Worm (Caenorhabditis elegans) whole organism, L4 larva: Measurements from ENCODE around the gene gas-1.

Experiments used
- Y75B8A.6 ChIP-seq: fragments of 200-800 bp; sonication (Bioruptor generic); IDR thresholded peaks from 2 replicates; pipeline ENCODE4 v1.3.6; 2022; ENCODE audit warnings: missing genetic modification reagents, missing genetic modification characterization, missing compliant biosample characterization
- dmd-6 ChIP-seq: fragments of 200-800 bp; sonication (Bioruptor generic); IDR thresholded peaks from 2 replicates; pipeline ENCODE4 v1.3.6; 2022; ENCODE audit warnings: missing genetic modification reagents, missing genetic modification characterization, missing compliant biosample characterization
- lin-1 ChIP-seq: fragments of 200-800 bp; sonication (Bioruptor generic); IDR thresholded peaks from 2 replicates; pipeline ENCODE4 v1.3.6; 2022; ENCODE audit warnings: missing genetic modification reagents, missing genetic modification characterization, missing compliant biosample characterization
- lsy-2 ChIP-seq, 2 experiments: fragments of 150-350 bp in 1 of 2; sonication (generic microtip) in 1 of 2; optimal IDR thresholded peaks; 2 replicates each; lab custom pipeline; 2014 to 2017; ENCODE audit warnings: missing biosample characterization in 2 of 2, missing genetic modification characterization in 2 of 2
- nhr-76 ChIP-seq: fragments of 150-350 bp; optimal IDR thresholded peaks from 2 replicates; lab custom pipeline; 2014; ENCODE audit warnings: missing biosample characterization, missing genetic modification characterization
- pha-4 ChIP-seq, 2 experiments: fragments of 150-350 bp in 1 of 2; fragments of 200-800 bp in 1 of 2; sonication (Bioruptor generic) in 1 of 2; IDR thresholded peaks in 1 of 2; optimal IDR thresholded peaks in 1 of 2; 2 replicates each; pipeline versions ENCODE4 v1.3.6 to Lab custom; 2014 to 2022; ENCODE audit warnings: missing genetic modification characterization in 2 of 2, missing genetic modification reagents in 2 of 2, missing biosample characterization in 1 of 2, missing compliant biosample characterization in 1 of 2
- unc-130 ChIP-seq: sonication (generic microtip); optimal IDR thresholded peaks from 2 replicates; lab custom pipeline; 2016; ENCODE audit warnings: missing genetic modification reagents, missing genetic modification characterization, missing compliant biosample characterization
- ztf-11 ChIP-seq: fragments of 150-350 bp; optimal IDR thresholded peaks from 2 replicates; lab custom pipeline; 2014; ENCODE audit warnings: missing biosample characterization, missing genetic modification characterization

DNA sequence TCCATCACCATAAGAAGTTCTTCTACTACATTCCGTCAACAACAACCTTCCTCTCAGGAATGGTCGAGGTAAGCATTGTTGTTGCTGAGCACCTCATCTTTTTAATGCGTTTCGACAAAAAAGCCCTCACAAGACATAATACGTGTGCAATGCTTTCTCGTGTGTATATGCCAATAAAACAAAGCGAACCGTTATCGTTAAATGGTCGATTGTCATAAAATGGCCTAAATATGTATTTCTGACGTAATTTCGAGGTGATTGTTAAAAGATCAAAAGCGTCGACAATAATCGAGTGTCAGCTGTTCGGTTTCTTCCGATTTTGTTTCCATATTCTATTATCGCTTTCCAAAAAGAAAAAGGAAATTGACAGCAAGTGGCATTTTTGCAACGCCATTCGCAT lies 45.5 kb downstream of the gas-1 start:
- TF ChIP-seq nhr-76 (tag; lab: Kevin White, UChicago), result no peak
- 0 out of 2 replicates have a peak, but pooled peaks have one; percentile 39 for TF ChIP-seq lin-1 (GFP tag; lab: Robert Waterston, UW)
- TF ChIP-seq ztf-11 (tag; lab: Kevin White, UChicago), result no peak
- TF ChIP-seq Y75B8A.6 (GFP tag; lab: Robert Waterston, UW), result no peak
- no peak for TF ChIP-seq lsy-2 (tag; optimal IDR thresholded peaks at IDR 0.05; lab: Kevin White, UChicago)
- TF ChIP-seq pha-4 (GFP tag; IDR thresholded peaks at IDR 0.05; lab: Robert Waterston, UW), result no peak
- no peak for TF ChIP-seq pha-4 (tag; optimal IDR thresholded peaks at IDR 0.05; lab: Kevin White, UChicago)
- no peak for TF ChIP-seq unc-130 (GFP tag; lab: Kevin White, UChicago)
- TF ChIP-seq dmd-6 (GFP tag; lab: Robert Waterston, UW), result peak; percentile 86
